Fruit fly (Drosophila melanogaster) whole organism, prepupa: ENCODE results near the gene t-cup.

Experiments
- CG10631 ChIP-seq: fragments of 200-800 bp; sonication (Bioruptor generic); optimal IDR thresholded peaks from 2 replicates; lab custom pipeline; 2016; ENCODE audit warnings: missing biosample characterization, missing genetic modification characterization
- CG10669 ChIP-seq: fragments of 200-800 bp; sonication (Bioruptor generic); optimal IDR thresholded peaks from 3 replicates; lab custom pipeline; 2018; ENCODE audit warnings: missing biosample characterization, mild to moderate bottlenecking, missing genetic modification characterization, moderate library complexity
- CG11294 ChIP-seq: fragments of 200-800 bp; sonication (Bioruptor generic); IDR thresholded peaks from 2 replicates; pipeline ENCODE4 v1.3.6; 2022; ENCODE audit warnings: missing biosample characterization, missing genetic modification characterization
- CG11902 ChIP-seq: fragments of 200-800 bp; sonication (Bioruptor generic); optimal IDR thresholded peaks from 3 replicates; lab custom pipeline; 2016; ENCODE audit warnings: missing biosample characterization, missing genetic modification characterization
- CG15336 ChIP-seq: fragments of 200-800 bp; sonication (Bioruptor generic); IDR thresholded peaks from 2 replicates; pipeline ENCODE4 v1.3.6; 2022; ENCODE audit warnings: missing biosample characterization, missing genetic modification characterization
- CG1621 ChIP-seq: fragments of 200-800 bp; sonication (Bioruptor generic); optimal IDR thresholded peaks from 3 replicates; lab custom pipeline; 2018; ENCODE audit warnings: missing biosample characterization, mild to moderate bottlenecking, missing genetic modification characterization
- CG3032 ChIP-seq: fragments of 200-800 bp; optimal IDR thresholded peaks from 2 replicates; lab custom pipeline; 2019; ENCODE audit warnings: missing biosample characterization, mild to moderate bottlenecking, missing genetic modification characterization, moderate library complexity
- CG32006 ChIP-seq: fragments of 200-800 bp; sonication (Bioruptor generic); optimal IDR thresholded peaks from 3 replicates; lab custom pipeline; 2017; ENCODE audit warnings: missing biosample characterization, mild to moderate bottlenecking, missing genetic modification characterization
- CG34406 ChIP-seq: fragments of 200-800 bp; sonication (Bioruptor generic); optimal IDR thresholded peaks from 3 replicates; lab custom pipeline; 2016; ENCODE audit warnings: missing biosample characterization, missing genetic modification characterization
- CG3919 ChIP-seq: fragments of 200-800 bp; sonication (Bioruptor generic); optimal IDR thresholded peaks from 3 replicates; lab custom pipeline; 2016; ENCODE audit warnings: missing biosample characterization, missing genetic modification characterization
- CG6163 ChIP-seq: fragments of 200-800 bp; sonication (Bioruptor generic); IDR thresholded peaks from 3 replicates; pipeline ENCODE4 v1.3.6; 2022; ENCODE audit warnings: missing biosample characterization, missing genetic modification characterization
- CG6276 ChIP-seq: fragments of 200-800 bp; sonication (Bioruptor generic); optimal IDR thresholded peaks from 2 replicates; lab custom pipeline; 2017; ENCODE audit warnings: missing biosample characterization, mild to moderate bottlenecking, missing genetic modification characterization
- CG6792 ChIP-seq: fragments of 200-800 bp; sonication (Bioruptor generic); optimal IDR thresholded peaks from 3 replicates; lab custom pipeline; 2016; ENCODE audit warnings: missing biosample characterization, missing genetic modification characterization
- CG6808 ChIP-seq: fragments of 200-800 bp; sonication (Bioruptor generic); optimal IDR thresholded peaks from 3 replicates; lab custom pipeline; 2017; ENCODE audit warnings: missing biosample characterization, missing genetic modification characterization, mild to moderate bottlenecking, moderate library complexity, missing genetic modification reagents
- CG6854 ChIP-seq: fragments of 200-800 bp; sonication (Bioruptor generic); optimal IDR thresholded peaks from 2 replicates; lab custom pipeline; 2017; ENCODE audit warnings: missing biosample characterization, mild to moderate bottlenecking, missing genetic modification characterization
- CG8119 ChIP-seq: fragments of 200-800 bp; sonication (Bioruptor generic); IDR thresholded peaks from 3 replicates; pipeline ENCODE4 v1.3.6; 2022; ENCODE audit warnings: missing biosample characterization, missing genetic modification characterization
- CG8319 ChIP-seq: fragments of 200-800 bp; sonication (Bioruptor generic); optimal IDR thresholded peaks from 3 replicates; lab custom pipeline; 2016; ENCODE audit warnings: missing biosample characterization, missing genetic modification characterization
- CG9139 ChIP-seq: fragments of 200-800 bp; sonication (Bioruptor generic); optimal IDR thresholded peaks from 3 replicates; lab custom pipeline; 2017; ENCODE audit warnings: missing biosample characterization, mild to moderate bottlenecking, missing genetic modification characterization
- Eip78C ChIP-seq: fragments of 200-800 bp; sonication (Bioruptor generic); peaks from one replicate; lab custom pipeline; 2016; ENCODE audit warnings: missing biosample characterization, missing genetic modification characterization
- Eip93F ChIP-seq: fragments of 200-800 bp; sonication (Bioruptor generic); optimal IDR thresholded peaks from 2 replicates; lab custom pipeline; 2016; ENCODE audit warnings: missing biosample characterization, mild to moderate bottlenecking, missing genetic modification characterization
- Ets96B ChIP-seq: fragments of 200-800 bp; optimal IDR thresholded peaks from 2 replicates; lab custom pipeline; 2019; ENCODE audit warnings: missing biosample characterization, mild to moderate bottlenecking, missing genetic modification characterization, moderate library complexity
- Gug ChIP-seq: fragments of 200-800 bp; sonication (Bioruptor generic); IDR thresholded peaks from 2 replicates; pipeline ENCODE4 v1.3.6; 2022; ENCODE audit warnings: missing biosample characterization, missing genetic modification characterization
- Hr39 ChIP-seq: fragments of 200-800 bp; sonication (Bioruptor generic); optimal IDR thresholded peaks from 2 replicates; lab custom pipeline; 2016; ENCODE audit warnings: missing biosample characterization, missing genetic modification characterization
- Hr4 ChIP-seq: fragments of 200-800 bp; sonication (Bioruptor generic); optimal IDR thresholded peaks from 3 replicates; lab custom pipeline; 2016; ENCODE audit warnings: missing biosample characterization, missing genetic modification characterization
- Met ChIP-seq: fragments of 200-800 bp; sonication (Bioruptor generic); optimal IDR thresholded peaks from 3 replicates; lab custom pipeline; 2016; ENCODE audit warnings: missing biosample characterization, missing genetic modification characterization
- OdsH ChIP-seq: fragments of 200-800 bp; sonication (Bioruptor generic); optimal IDR thresholded peaks from 3 replicates; lab custom pipeline; 2016; ENCODE audit warnings: missing biosample characterization, missing genetic modification characterization
- Sox14 ChIP-seq: fragments of 200-800 bp; sonication (Bioruptor generic); optimal IDR thresholded peaks from 3 replicates; lab custom pipeline; 2016; ENCODE audit warnings: missing biosample characterization, missing genetic modification characterization
- Sox15 ChIP-seq: fragments of 200-800 bp; sonication (Bioruptor generic); optimal IDR thresholded peaks from 3 replicates; lab custom pipeline; 2016; ENCODE audit warnings: missing biosample characterization, missing genetic modification characterization
- acj6 ChIP-seq: fragments of 200-800 bp; sonication (Bioruptor generic); optimal IDR thresholded peaks from 3 replicates; lab custom pipeline; 2016; ENCODE audit warnings: missing biosample characterization, missing genetic modification characterization
- dac ChIP-seq: fragments of 200-800 bp; sonication (Bioruptor generic); optimal IDR thresholded peaks from 2 replicates; lab custom pipeline; 2017; ENCODE audit warnings: missing biosample characterization, mild to moderate bottlenecking, missing genetic modification characterization
- dsx ChIP-seq: fragments of 200-800 bp; optimal IDR thresholded peaks from 3 replicates; lab custom pipeline; 2019; ENCODE audit warnings: missing biosample characterization, mild to moderate bottlenecking, missing genetic modification characterization, moderate library complexity; ENCODE audit not compliant: poor library complexity, severe bottlenecking
- eg ChIP-seq: fragments of 200-800 bp; sonication (Bioruptor generic); IDR thresholded peaks from 3 replicates; pipeline ENCODE4 v1.3.6; 2022; ENCODE audit warnings: missing biosample characterization, missing genetic modification characterization
- fd59A ChIP-seq: fragments of 200-800 bp; sonication (Bioruptor generic); optimal IDR thresholded peaks from 2 replicates; lab custom pipeline; 2017; ENCODE audit warnings: missing biosample characterization, mild to moderate bottlenecking, missing genetic modification characterization, missing genetic modification reagents
- fkh ChIP-seq: fragments of 200-800 bp; sonication (Bioruptor generic); optimal IDR thresholded peaks from 3 replicates; lab custom pipeline; 2017; ENCODE audit warnings: missing biosample characterization, mild to moderate bottlenecking, missing genetic modification characterization, moderate library complexity
- lz ChIP-seq: fragments of 200-800 bp; sonication (Bioruptor generic); optimal IDR thresholded peaks from 3 replicates; lab custom pipeline; 2016; ENCODE audit warnings: missing biosample characterization, missing genetic modification characterization
- net ChIP-seq: fragments of 200-800 bp; sonication (Bioruptor generic); optimal IDR thresholded peaks from 3 replicates; lab custom pipeline; 2016; ENCODE audit warnings: missing biosample characterization, missing genetic modification characterization
- salr ChIP-seq, 2 experiments: fragments of 200-800 bp; sonication (Bioruptor generic); optimal IDR thresholded peaks; 3 replicates each; lab custom pipeline; 2016 to 2018; ENCODE audit warnings: missing biosample characterization in 2 of 2, missing genetic modification characterization in 2 of 2, mild to moderate bottlenecking in 1 of 2
- spab ChIP-seq: fragments of 200-800 bp; sonication (Bioruptor generic); optimal IDR thresholded peaks from 2 replicates; lab custom pipeline; 2017; ENCODE audit warnings: missing biosample characterization, mild to moderate bottlenecking, missing genetic modification characterization, missing genetic modification reagents
- ss ChIP-seq, 2 experiments: fragments of 200-800 bp; sonication (Bioruptor generic); optimal IDR thresholded peaks; 2 replicates in 1 of 2; 3 replicates in 1 of 2; lab custom pipeline; 2017 to 2018; ENCODE audit warnings: mild to moderate bottlenecking in 2 of 2, missing biosample characterization in 2 of 2, missing genetic modification characterization in 2 of 2, moderate library complexity in 1 of 2
- topi ChIP-seq: fragments of 200-800 bp; sonication (Bioruptor generic); optimal IDR thresholded peaks from 3 replicates; lab custom pipeline; 2016; ENCODE audit warnings: missing biosample characterization, missing genetic modification characterization
- vri ChIP-seq: fragments of 200-800 bp; sonication (Bioruptor generic); optimal IDR thresholded peaks from 3 replicates; lab custom pipeline; 2016; ENCODE audit warnings: missing biosample characterization, mild to moderate bottlenecking, missing genetic modification characterization

The t-cup gene

dm6 chr2L:12527590-12527989 lies 30.5 kb upstream of the t-cup start (continued):
- TF ChIP-seq CG9139 (GFP tag; lab: Kevin White, UChicago) (peak; percentile 54), Hr4 (GFP tag; lab: Kevin White, UChicago) (peak; percentile 0), dac (GFP tag; lab: Kevin White, UChicago) (no peak), topi (GFP tag; lab: Kevin White, UChicago) (peak; percentile 1), CG15336 (GFP tag; lab: Robert Waterston, UW) (no peak), vri (GFP tag; lab: Kevin White, UChicago) (peak; percentile 14), Eip93F (GFP tag; lab: Kevin White, UChicago) (no peak), CG3032 (tag; lab: Kevin White, UChicago) (peak; percentile 11), spab (GFP tag; lab: Kevin White, UChicago) (peak; percentile 47), CG11902 (no peak), Sox14 (GFP tag; lab: Kevin White, UChicago) (peak; percentile 65), OdsH (GFP tag; lab: Kevin White, UChicago) (no peak), CG6792 (GFP tag; lab: Kevin White, UChicago) (no peak), CG3919 (peak; percentile 12), acj6 (GFP tag; lab: Kevin White, UChicago) (no peak), Met (GFP tag; lab: Kevin White, UChicago) (no peak)

dm6 chr2L:12524139-12524538 lies 27.0 kb upstream of the t-cup start:
- TF ChIP-seq spab (GFP tag; lab: Kevin White, UChicago) (no peak), CG6163 (peak; percentile 54; the same call in 1 of the 3 replicates), Sox14 (GFP tag; lab: Kevin White, UChicago) (peak; percentile 60), dsx (GFP tag; lab: Kevin White, UChicago) (peak; percentile 64), eg (GFP tag; lab: Robert Waterston, UW) (peak; percentile 13; the same call in 1 of the 3 replicates), fkh (GFP tag; lab: Kevin White, UChicago) (no peak), CG10669 (peak; percentile 8), CG8119 (GFP tag; lab: Robert Waterston, UW) (peak; percentile 48; the same call in 2 of the 3 replicates), vri (GFP tag; lab: Kevin White, UChicago) (no peak), CG9139 (GFP tag; lab: Kevin White, UChicago) (peak; percentile 5), CG1621 (tag; lab: Kevin White, UChicago) (no peak), salr (GFP tag; optimal IDR thresholded peaks at IDR 0.05; lab: Kevin White, UChicago) (no peak), Eip78C (GFP tag; lab: Kevin White, UChicago) (peak; percentile 57), CG3032 (tag; lab: Kevin White, UChicago) (peak; percentile 29), ss (GFP tag; optimal IDR thresholded peaks at IDR 0.05; lab: Kevin White, UChicago) (peak; percentile 53 to 80), CG32006 (GFP tag; lab: Kevin White, UChicago) (no peak), Ets96B (peak; percentile 3), CG6792 (GFP tag; lab: Kevin White, UChicago) (no peak), CG6808 (GFP tag; lab: Kevin White, UChicago) (peak; percentile 58), CG6854 (GFP tag; lab: Kevin White, UChicago) (peak; percentile 17)
- TF ChIP-seq, all 60 proteins: peak for 13

dm6 chr2L:12521527-12522292 lies 24.6 kb upstream of the t-cup start:
- peak; percentile 14 for TF ChIP-seq net (GFP tag; lab: Kevin White, UChicago)
- peak; percentile 2 for TF ChIP-seq vri (GFP tag; lab: Kevin White, UChicago)
- TF ChIP-seq Sox15 (GFP tag; lab: Kevin White, UChicago): no peak
- TF ChIP-seq CG6276 (GFP tag; lab: Kevin White, UChicago): no peak
- TF ChIP-seq CG8119 (GFP tag; lab: Robert Waterston, UW): peak; percentile 39; the same call in 2 of the 3 replicates
- TF ChIP-seq CG10631 (GFP tag; lab: Kevin White, UChicago): no peak
- TF ChIP-seq CG34406: no peak
- TF ChIP-seq CG32006 (GFP tag; lab: Kevin White, UChicago): peak; percentile 44
- no peak for TF ChIP-seq eg (GFP tag; lab: Robert Waterston, UW)
- TF ChIP-seq CG15336 (GFP tag; lab: Robert Waterston, UW): peak; percentile 40; the same call in 1 of the 2 replicates
- peak; percentile 29; the same call in 1 of the 3 replicates for TF ChIP-seq CG6163
- TF ChIP-seq CG11294 (GFP tag; lab: Robert Waterston, UW): no peak
- no peak for TF ChIP-seq acj6 (GFP tag; lab: Kevin White, UChicago)
- TF ChIP-seq Ets96B: no peak
- TF ChIP-seq CG3919: no peak
- TF ChIP-seq fkh (GFP tag; lab: Kevin White, UChicago): peak; percentile 52
- TF ChIP-seq Gug (GFP tag; lab: Robert Waterston, UW): 0 out of 2 replicates have a peak, but pooled peaks have one; percentile 1
- TF ChIP-seq CG8319 (GFP tag; lab: Kevin White, UChicago): no peak
- no peak for TF ChIP-seq spab (GFP tag; lab: Kevin White, UChicago)
- peak; percentile 80 for TF ChIP-seq Eip93F (GFP tag; lab: Kevin White, UChicago)
- TF ChIP-seq CG11902: no peak
- TF ChIP-seq lz (GFP tag; lab: Kevin White, UChicago): no peak
- TF ChIP-seq fd59A (GFP tag; lab: Kevin White, UChicago): no peak
- TF ChIP-seq Hr39 (GFP tag; lab: Kevin White, UChicago): no peak
